Fruit fly (Drosophila melanogaster) whole organism: Measurements from ENCODE around the gene Nazo.

ENCODE experiments used
- CG8478 ChIP-seq: fragments of >200 bp; optimal IDR thresholded peaks from 2 replicates; lab custom pipeline; 2018; ENCODE audit warnings: inconsistent platforms
- Dll ChIP-seq: fragments of >200 bp; optimal IDR thresholded peaks from 2 replicates; lab custom pipeline; 2017
- pan ChIP-seq: fragments of >200 bp; optimal IDR thresholded peaks from 2 replicates; lab custom pipeline; 2017
- psq ChIP-seq: fragments of >200 bp; optimal IDR thresholded peaks from 2 replicates; lab custom pipeline; 2017
- usp ChIP-seq: fragments of >200 bp; optimal IDR thresholded peaks from 2 replicates; lab custom pipeline; 2017; ENCODE audit warnings: missing biosample characterization, missing genetic modification characterization, mixed read lengths

dm6 chr3R:8333768-8334470 lies 46.2 kb downstream of the Nazo start, which contains the start of gene Poxm:
- TF ChIP-seq Dll (lab: Kevin White, UChicago) = no peak
- no peak for TF ChIP-seq usp (GFP tag; lab: Kevin White, UChicago)
- no peak for TF ChIP-seq pan (lab: Kevin White, UChicago)
- peak; percentile 58 for TF ChIP-seq CG8478 (lab: Kevin White, UChicago)
- TF ChIP-seq psq (lab: Kevin White, UChicago) = no peak
